Worm (Caenorhabditis elegans) whole organism, L4/young adult: ENCODE data around the gene EEED8.4.

Experiments
- W03F9.2 ChIP-seq: fragments of 150-350 bp; optimal IDR thresholded peaks from 2 replicates; lab custom pipeline; 2014; ENCODE audit warnings: missing biosample characterization, missing genetic modification characterization
- dao-5 ChIP-seq: sonication (generic microtip); optimal IDR thresholded peaks from 2 replicates; lab custom pipeline; 2016; ENCODE audit warnings: missing genotype, missing genetic modification characterization, moderate library complexity, missing compliant biosample characterization
- him-1 ChIP-seq: sonication (generic microtip); optimal IDR thresholded peaks from 2 replicates; lab custom pipeline; 2016; ENCODE audit warnings: missing genotype, missing genetic modification reagents, missing genetic modification characterization, missing compliant biosample characterization

ce11 chrII:5420947-5421614 is 12.0 kb downstream of the EEED8.4 start, which contains the start of gene tofu-6:
- no peak for TF ChIP-seq him-1 (tag; lab: Kevin White, UChicago)
- no peak for TF ChIP-seq W03F9.2 (tag; lab: Kevin White, UChicago)
- no peak for TF ChIP-seq dao-5 (tag; lab: Kevin White, UChicago)
